Fruit fly (Drosophila melanogaster) whole organism, adult: ENCODE data around the gene CG31954.

Experiments
- CG12768 ChIP-seq: fragments of 200-800 bp; sonication (Bioruptor generic); optimal IDR thresholded peaks from 2 replicates; lab custom pipeline; 2017; ENCODE audit warnings: missing biosample characterization, missing genetic modification characterization, mild to moderate bottlenecking, moderate library complexity, missing genetic modification reagents
- CG14711 ChIP-seq: fragments of 200-800 bp; sonication (Bioruptor generic); optimal IDR thresholded peaks from 2 replicates; lab custom pipeline; 2018; ENCODE audit warnings: missing biosample characterization, mild to moderate bottlenecking, missing genetic modification characterization, moderate library complexity
- Hr96 ChIP-seq: fragments of 200-800 bp; sonication (Bioruptor generic); optimal IDR thresholded peaks from 2 replicates; lab custom pipeline; 2016; ENCODE audit warnings: missing biosample characterization, missing genetic modification characterization
- cnc ChIP-seq, 2 experiments: fragments of >200 bp; optimal IDR thresholded peaks; 2 replicates each; lab custom pipeline; 2017
- ovo ChIP-seq: fragments of 200-800 bp; sonication (Bioruptor generic); optimal IDR thresholded peaks from 2 replicates; lab custom pipeline; 2016; ENCODE audit warnings: missing biosample characterization, missing genetic modification characterization

DNA sequence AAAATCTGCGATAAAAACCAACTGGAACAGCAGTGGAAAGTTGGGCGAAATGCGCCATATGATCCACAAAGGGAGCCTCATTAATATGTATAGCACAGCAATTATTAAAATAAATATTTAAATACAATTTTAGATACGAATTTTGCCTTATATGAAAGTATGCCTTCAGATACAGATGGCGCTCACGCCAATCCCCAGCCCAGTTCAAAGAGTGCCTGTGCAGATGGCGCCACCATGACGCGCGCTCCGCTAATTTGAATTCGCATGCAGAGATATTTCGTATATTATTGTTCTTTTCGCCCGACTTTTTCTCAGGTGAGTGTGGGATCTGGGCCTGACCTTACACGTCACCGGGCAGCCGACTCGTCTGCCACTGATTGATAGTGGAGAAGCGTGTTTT is 37.7 kb downstream of the CG31954 start, which contains the start of gene Pgant4:
- TF ChIP-seq ovo (GFP tag; lab: Kevin White, UChicago): no peak
- peak; percentile 49 for TF ChIP-seq Hr96
- no peak for TF ChIP-seq CG14711 (tag; lab: Kevin White, UChicago)
- TF ChIP-seq CG12768 (GFP tag; lab: Kevin White, UChicago): no peak
- TF ChIP-seq cnc (optimal IDR thresholded peaks at IDR 0.05; lab: Kevin White, UChicago): no peak
